Fruit fly (Drosophila melanogaster): ENCODE results near the gene CG6650.

CG6650 gene

DNA sequence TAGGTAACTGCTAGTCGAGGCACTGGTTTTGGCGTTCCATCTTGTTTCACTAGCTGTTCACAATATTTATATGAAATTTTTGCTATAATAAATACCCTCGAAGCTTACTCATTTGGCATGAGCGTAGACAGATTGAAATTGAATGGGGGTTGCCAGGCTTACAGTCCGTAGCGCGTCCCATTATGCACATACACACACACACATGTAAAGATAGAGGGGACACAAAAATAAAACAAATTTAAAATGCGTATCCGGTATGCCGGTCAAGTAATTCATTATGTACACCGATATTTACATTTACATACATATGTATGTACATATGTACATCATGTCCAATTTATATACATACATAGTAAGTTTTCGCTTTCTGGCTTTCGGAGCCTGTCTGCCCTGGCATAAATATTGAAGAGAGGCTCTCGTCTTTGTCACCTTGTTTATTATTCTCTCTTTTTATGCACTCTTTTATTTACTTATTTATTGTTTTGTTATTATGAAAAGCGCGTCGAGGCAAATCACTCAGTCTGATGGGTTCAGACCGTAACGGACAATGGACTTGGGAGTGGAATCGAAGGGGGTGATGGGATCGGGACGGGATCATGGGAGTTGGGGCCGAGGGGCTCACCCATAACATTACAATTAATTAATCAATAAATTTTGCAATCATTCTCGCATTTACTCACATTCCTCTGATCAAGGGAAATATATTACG lies 28.2 kb downstream of the CG6650 start (continued):
- TF ChIP-seq klu (GFP tag; IDR thresholded peaks at IDR 0.05) (no peak), bsh (GFP tag; optimal IDR thresholded peaks at IDR 0.05) (no peak), fd64A (GFP tag; optimal IDR thresholded peaks at IDR 0.05) (no peak), chinmo (GFP tag; IDR thresholded peaks at IDR 0.05; ENCODE audit: partially characterized antibody) (0 out of 4 replicates have a peak, but pooled peaks have one; percentile 18), lab (GFP tag; optimal IDR thresholded peaks at IDR 0.05) (peak; percentile 10), CG4854 (GFP tag; optimal IDR thresholded peaks at IDR 0.05) (no peak), CG30020 (tag; optimal IDR thresholded peaks at IDR 0.05) (no peak), TFAM (GFP tag; optimal IDR thresholded peaks at IDR 0.05) (no peak), Med (GFP tag) (peak; percentile 75), Hr3 (GFP tag; optimal IDR thresholded peaks at IDR 0.05) (no peak), CG2678 (tag; optimal IDR thresholded peaks at IDR 0.05) (peak; percentile 6), lmd (GFP tag; IDR thresholded peaks at IDR 0.05) (no peak), Rfx (GFP tag; IDR thresholded peaks at IDR 0.05) (0 out of 2 replicates have a peak, but pooled peaks have one; percentile 15), CG8290 (GFP tag; optimal IDR thresholded peaks at IDR 0.05) (no peak), CG8290 (tag; optimal IDR thresholded peaks at IDR 0.05) (peak in 1 of 2 experiments; percentile 7), CG4730 (GFP tag; IDR thresholded peaks at IDR 0.05) (no peak), CoRest (tag; optimal IDR thresholded peaks at IDR 0.05) (no peak), sd (tag; optimal IDR thresholded peaks at IDR 0.05) (peak; percentile 11), Xrp1 (GFP tag; IDR thresholded peaks at IDR 0.05) (0 out of 2 replicates have a peak, but pooled peaks have one; percentile 8), CG8944 (GFP tag; optimal IDR thresholded peaks at IDR 0.05) (no peak), gsb (GFP tag; IDR thresholded peaks at IDR 0.05) (no peak), stc (GFP tag; IDR thresholded peaks at IDR 0.05) (no peak)

DNA sequence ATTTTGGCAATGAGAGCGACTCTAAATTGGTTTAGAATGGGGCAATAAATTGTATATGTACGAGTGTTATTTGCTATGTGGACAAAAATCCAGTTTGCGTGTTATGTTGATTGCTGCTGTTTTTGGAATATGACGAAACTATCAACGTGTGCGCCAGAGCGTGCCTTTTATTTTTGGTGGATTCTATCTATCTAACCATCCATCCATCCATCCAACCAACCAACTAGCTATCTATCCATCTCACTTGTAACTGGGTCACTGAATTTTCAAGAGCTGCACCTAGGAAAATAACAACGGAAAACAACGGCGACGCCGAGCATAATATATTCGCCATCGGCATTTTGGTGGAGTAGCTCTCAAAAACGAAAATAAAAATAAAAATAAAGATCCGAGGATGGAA lies 31.5 kb downstream of the CG6650 start:
- no peak for TF ChIP-seq Max (GFP tag; optimal IDR thresholded peaks at IDR 0.05)
- TF ChIP-seq sd (tag; optimal IDR thresholded peaks at IDR 0.05): peak; percentile 55
- peak; percentile 37 for TF ChIP-seq sens (GFP tag)
- TF ChIP-seq CG8281 (tag; optimal IDR thresholded peaks at IDR 0.05): peak; percentile 94

DNA sequence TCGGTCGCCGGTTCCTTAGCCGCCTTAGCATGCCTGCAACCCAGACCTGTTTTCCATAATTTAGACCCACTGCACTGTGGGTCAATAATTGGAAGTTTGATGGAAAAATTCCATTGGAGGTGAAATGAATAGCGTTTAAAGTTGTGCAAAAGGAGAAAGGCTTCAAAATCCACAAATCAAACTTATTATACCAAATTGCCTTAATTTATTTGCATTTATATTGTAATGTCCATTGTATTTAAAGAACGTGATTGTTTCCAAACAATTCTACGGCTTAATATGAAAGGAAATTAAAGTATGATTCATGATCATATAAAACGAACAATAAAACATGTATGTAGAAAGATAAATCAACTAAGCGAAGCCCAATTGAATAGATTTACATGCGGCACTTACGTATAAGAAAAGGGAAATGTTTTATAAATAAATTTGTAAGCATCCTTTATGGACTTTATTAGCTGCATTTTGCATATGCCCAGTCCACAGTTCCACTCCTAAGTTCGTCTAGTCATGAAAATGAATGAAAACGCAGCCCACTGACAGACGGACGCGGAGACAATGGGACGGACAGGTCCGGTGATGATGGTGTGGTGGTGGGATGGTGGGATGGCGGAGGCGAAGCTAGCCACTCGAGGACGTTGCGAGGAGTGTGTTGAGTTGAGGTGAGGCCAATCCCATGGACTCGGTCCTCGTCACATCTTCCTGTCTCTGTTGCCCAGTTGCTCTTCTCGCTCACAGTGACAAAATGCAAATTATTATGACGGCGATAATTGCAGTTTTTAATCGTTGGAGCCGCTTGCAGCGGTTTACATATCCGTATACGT lies 32.2 kb downstream of the CG6650 start:
- no peak for TF ChIP-seq CG16779 (GFP tag; IDR thresholded peaks at IDR 0.05)
- TF ChIP-seq row (GFP tag; IDR thresholded peaks at IDR 0.05): 0 out of 3 replicates have a peak, but pooled peaks have one; percentile 19
- 0 out of 2 replicates have a peak, but pooled peaks have one; percentile 12 for TF ChIP-seq rib (GFP tag; IDR thresholded peaks at IDR 0.05)
- peak; percentile 5 for TF ChIP-seq CG2712 (tag; optimal IDR thresholded peaks at IDR 0.05)
- TF ChIP-seq CG18262 (tag; optimal IDR thresholded peaks at IDR 0.05): peak; percentile 35
- peak; percentile 1 for TF ChIP-seq CG12769 (tag; optimal IDR thresholded peaks at IDR 0.05)
- 0 out of 3 replicates have a peak, but pooled peaks have one; percentile 18 for TF ChIP-seq CG34422 (GFP tag; IDR thresholded peaks at IDR 0.05)
- TF ChIP-seq Opbp (GFP tag; IDR thresholded peaks at IDR 0.05; ENCODE audit: partially characterized antibody): no peak
- 0 out of 2 replicates have a peak, but pooled peaks have one; percentile 9 for TF ChIP-seq vvl (GFP tag; IDR thresholded peaks at IDR 0.05)
- TF ChIP-seq gsb-n (tag; optimal IDR thresholded peaks at IDR 0.05): no peak
- peak; percentile 21 for TF ChIP-seq Oli (tag; optimal IDR thresholded peaks at IDR 0.05)
- no peak for TF ChIP-seq ato (GFP tag; IDR thresholded peaks at IDR 0.05; ENCODE audit: partially characterized antibody)
- peak; percentile 46 for TF ChIP-seq Med (GFP tag)
- TF ChIP-seq sens (GFP tag): peak; percentile 64
- peak; percentile 16 for TF ChIP-seq Ets65A (GFP tag)
- peak; percentile 19 for TF ChIP-seq nom (GFP tag; optimal IDR thresholded peaks at IDR 0.05)

Data from whole organism, embryonic.